Fruit fly (Drosophila melanogaster): Measurements from ENCODE around the gene CG34150.

CG34150 gene

dm6 chr3R:24810844-24811625, 3.0 kb upstream of the CG34150 start (continued):
- TF ChIP-seq H15 (GFP tag; IDR thresholded peaks at IDR 0.05), result peak; percentile 86
- TF ChIP-seq Lpt (GFP tag; optimal IDR thresholded peaks at IDR 0.05), result no peak
- TF ChIP-seq CG34376 (GFP tag; optimal IDR thresholded peaks at IDR 0.05), result peak; percentile 74
- TF ChIP-seq NC2β (GFP tag; optimal IDR thresholded peaks at IDR 0.05), result peak; percentile 73
- TF ChIP-seq BtbVII (GFP tag; optimal IDR thresholded peaks at IDR 0.05), result peak; percentile 89
- TF ChIP-seq Sry-β (GFP tag; optimal IDR thresholded peaks at IDR 0.05), result no peak
- peak; percentile 95 for TF ChIP-seq CG15269 (tag; optimal IDR thresholded peaks at IDR 0.05)
- peak; percentile 74 for TF ChIP-seq CG17829 (tag; optimal IDR thresholded peaks at IDR 0.05)
- TF ChIP-seq CrebB (tag; optimal IDR thresholded peaks at IDR 0.05), result peak; percentile 87
- peak; percentile 54 for TF ChIP-seq disco-r (GFP tag; optimal IDR thresholded peaks at IDR 0.05)
- peak; percentile 87 for TF ChIP-seq sisA (GFP tag; IDR thresholded peaks at IDR 0.05)
- no peak for TF ChIP-seq pan (optimal IDR thresholded peaks at IDR 0.05)
- peak in 1 of 2 experiments; percentile 93 for TF ChIP-seq pan (GFP tag; optimal IDR thresholded peaks at IDR 0.05 in 1 of 2, IDR thresholded peaks at IDR 0.05 in 1 of 2)
- peak; percentile 78 for TF ChIP-seq ab (GFP tag; optimal IDR thresholded peaks at IDR 0.05)
- peak; percentile 67 for TF ChIP-seq NK7.1 (GFP tag; optimal IDR thresholded peaks at IDR 0.05)
- TF ChIP-seq CG12071 (GFP tag; optimal IDR thresholded peaks at IDR 0.05), result peak; percentile 94
- TF ChIP-seq CG31365 (tag; optimal IDR thresholded peaks at IDR 0.05), result peak; percentile 74
- TF ChIP-seq sens-2 (GFP tag; IDR thresholded peaks at IDR 0.05), result peak; percentile 71; the same call in 1 of the 2 replicates
- TF ChIP-seq CG6765 (GFP tag; optimal IDR thresholded peaks at IDR 0.05), result peak; percentile 77
- peak; percentile 88 for TF ChIP-seq so (GFP tag; IDR thresholded peaks at IDR 0.05)
- peak; percentile 79 for TF ChIP-seq ap (GFP tag; IDR thresholded peaks at IDR 0.05)
- TF ChIP-seq fru (optimal IDR thresholded peaks at IDR 0.05), result no peak
- TF ChIP-seq CG16815 (GFP tag; optimal IDR thresholded peaks at IDR 0.05), result peak; percentile 60
- peak; percentile 94 for TF ChIP-seq ci (GFP tag; IDR thresholded peaks at IDR 0.05)
- TF ChIP-seq Eip74EF (GFP tag; optimal IDR thresholded peaks at IDR 0.05), result peak in 1 of 2 experiments; percentile 81
- peak; percentile 92 for TF ChIP-seq Sox102F (GFP tag; optimal IDR thresholded peaks at IDR 0.05)
- TF ChIP-seq Rfx (GFP tag; IDR thresholded peaks at IDR 0.05), result peak; percentile 95
- peak; percentile 62 for TF ChIP-seq exex (tag; optimal IDR thresholded peaks at IDR 0.05)
- peak; percentile 81 for TF ChIP-seq odd (GFP tag; optimal IDR thresholded peaks at IDR 0.05)
- peak; percentile 91 for TF ChIP-seq CG34422 (GFP tag; IDR thresholded peaks at IDR 0.05)
- TF ChIP-seq prd (optimal IDR thresholded peaks at IDR 0.05), result no peak
- peak; percentile 86 for TF ChIP-seq prd (GFP tag; IDR thresholded peaks at IDR 0.05)
- peak; percentile 92 for TF ChIP-seq HLH54F (GFP tag; optimal IDR thresholded peaks at IDR 0.05)
- TF ChIP-seq Sox100B (GFP tag; optimal IDR thresholded peaks at IDR 0.05), result peak; percentile 81
- TF ChIP-seq CG1832 (GFP tag; optimal IDR thresholded peaks at IDR 0.05), result no peak
- peak; percentile 60; the same call in 1 of the 2 replicates for TF ChIP-seq Poxn (GFP tag; IDR thresholded peaks at IDR 0.05)
- TF ChIP-seq shn (GFP tag; optimal IDR thresholded peaks at IDR 0.05), result peak; percentile 77
- TF ChIP-seq CG7271 (tag; optimal IDR thresholded peaks at IDR 0.05), result no peak
- TF ChIP-seq CG10147 (GFP tag; optimal IDR thresholded peaks at IDR 0.05), result peak; percentile 68
- no peak for TF ChIP-seq D (optimal IDR thresholded peaks at IDR 0.05)
- TF ChIP-seq D (GFP tag; optimal IDR thresholded peaks at IDR 0.05), result peak; percentile 68
- peak in 1 of 3 experiments; percentile 38 for TF ChIP-seq lola (GFP tag; optimal IDR thresholded peaks at IDR 0.05)
- peak; percentile 91 for TF ChIP-seq CG1603 (tag; optimal IDR thresholded peaks at IDR 0.05)
- TF ChIP-seq Fer1 (GFP tag; optimal IDR thresholded peaks at IDR 0.05), result peak; percentile 88
- TF ChIP-seq CG2120 (GFP tag; optimal IDR thresholded peaks at IDR 0.05), result peak; percentile 95
- no peak for TF ChIP-seq Dfd (GFP tag; optimal IDR thresholded peaks at IDR 0.05)
- peak; percentile 6; the same call in 1 of the 2 replicates for TF ChIP-seq dan (GFP tag; IDR thresholded peaks at IDR 0.05)
- TF ChIP-seq cg (GFP tag; optimal IDR thresholded peaks at IDR 0.05), result no peak
- TF ChIP-seq CG7963 (GFP tag; IDR thresholded peaks at IDR 0.05; ENCODE audit: partially characterized antibody), result no peak
- TF ChIP-seq CG12659 (GFP tag; optimal IDR thresholded peaks at IDR 0.05), result peak; percentile 92

All from whole organism, embryonic.